Worm (Caenorhabditis elegans) whole organism, L2 larva: ENCODE results near the gene F58F6.6.

Experiments used
- fos-1 ChIP-seq: fragments of 150-350 bp; optimal IDR thresholded peaks from 2 replicates; lab custom pipeline; 2014; ENCODE audit warnings: missing biosample characterization, missing genetic modification characterization
- nhr-25 ChIP-seq: fragments of 150-350 bp; sonication (generic microtip); optimal IDR thresholded peaks from 3 replicates; lab custom pipeline; 2014; ENCODE audit warnings: missing biosample characterization, missing genetic modification characterization
- unc-55 ChIP-seq: fragments of 150-350 bp; sonication (generic microtip); optimal IDR thresholded peaks from 3 replicates; lab custom pipeline; 2014; ENCODE audit warnings: missing biosample characterization, missing genetic modification reagents, missing genetic modification characterization

ce11 chrIV:1349352-1349751 lies 8.5 kb downstream of the F58F6.6 start:
- TF ChIP-seq nhr-25, result no peak
- no peak for TF ChIP-seq fos-1 (tag; lab: Kevin White, UChicago)
- no peak for TF ChIP-seq unc-55 (GFP tag; lab: Kevin White, UChicago)
